Worm (Caenorhabditis elegans) whole organism, young adult: ENCODE measurements around the gene F42F12.11.

Experiments
- F52B5.7 ChIP-seq: sonication (generic microtip); optimal IDR thresholded peaks from 2 replicates; lab custom pipeline; 2016; ENCODE audit warnings: mild to moderate bottlenecking, missing genetic modification characterization, missing compliant biosample characterization
- F57C9.4 ChIP-seq: sonication (generic microtip); optimal IDR thresholded peaks from 2 replicates; lab custom pipeline; 2017; ENCODE audit warnings: mild to moderate bottlenecking, missing genetic modification characterization, missing compliant biosample characterization
- T07F8.4 ChIP-seq: sonication (generic microtip); optimal IDR thresholded peaks from 2 replicates; lab custom pipeline; 2016; ENCODE audit warnings: mild to moderate bottlenecking, missing genetic modification characterization, moderate library complexity, missing compliant biosample characterization
- atf-7 ChIP-seq: sonication (generic microtip); optimal IDR thresholded peaks from 2 replicates; lab custom pipeline; 2017; ENCODE audit warnings: mild to moderate bottlenecking, missing genetic modification characterization, missing compliant biosample characterization
- ccch-3 ChIP-seq: fragments of 200-800 bp; sonication (Bioruptor generic); optimal IDR thresholded peaks from 2 replicates; lab custom pipeline; 2018; ENCODE audit warnings: mild to moderate bottlenecking, missing genetic modification characterization, missing compliant biosample characterization
- ceh-40 ChIP-seq: fragments of 200-800 bp; sonication (Bioruptor generic); IDR thresholded peaks from 2 replicates; pipeline ENCODE4 v1.3.6; 2022; ENCODE audit warnings: missing genetic modification characterization, missing compliant biosample characterization
- ceh-58 ChIP-seq: fragments of 200-800 bp; sonication (Bioruptor generic); IDR thresholded peaks from 2 replicates; pipeline ENCODE4 v1.3.6; 2022; ENCODE audit warnings: missing genetic modification characterization, missing compliant biosample characterization
- ets-4 ChIP-seq: fragments of 200-800 bp; sonication (Bioruptor generic); optimal IDR thresholded peaks from 2 replicates; lab custom pipeline; 2018; ENCODE audit warnings: mild to moderate bottlenecking, missing genetic modification characterization, missing compliant biosample characterization
- fkh-3 ChIP-seq: sonication (generic microtip); optimal IDR thresholded peaks from 2 replicates; lab custom pipeline; 2016; ENCODE audit warnings: mild to moderate bottlenecking, missing genetic modification characterization, missing compliant biosample characterization
- hmg-1.2 ChIP-seq: fragments of 200-800 bp; sonication (Bioruptor generic); IDR thresholded peaks from 2 replicates; pipeline ENCODE4 v1.3.6; 2022; ENCODE audit warnings: missing genetic modification reagents, missing genetic modification characterization, missing compliant biosample characterization
- tbp1 ChIP-seq: fragments of 200-800 bp; sonication (Bioruptor generic); optimal IDR thresholded peaks from 2 replicates; lab custom pipeline; 2018; ENCODE audit warnings: mild to moderate bottlenecking, missing genetic modification characterization, missing compliant biosample characterization

DNA sequence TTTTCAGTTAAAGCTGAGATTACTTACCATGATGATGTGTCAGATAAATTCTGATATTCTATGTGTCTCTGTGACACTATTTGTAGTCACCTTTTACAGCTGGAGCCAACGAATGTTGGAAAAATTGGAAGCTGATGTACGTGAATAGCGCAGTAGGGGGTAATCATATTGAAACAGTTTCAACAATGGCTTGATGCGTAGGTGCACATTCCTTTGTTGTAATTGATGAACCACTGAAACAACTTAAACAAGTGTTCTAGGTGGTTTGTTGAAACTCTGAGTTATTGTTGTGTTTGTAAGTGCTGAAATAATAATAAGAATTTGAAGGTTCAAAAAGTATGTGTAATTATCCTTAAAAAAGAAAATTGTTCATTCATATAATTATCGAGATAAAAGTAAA, 9.8 kb downstream of the F42F12.11 start, which contains the start of gene nspc-12:
- no peak for TF ChIP-seq atf-7 (tag; lab: Kevin White, UChicago)
- TF ChIP-seq F52B5.7, result no peak
- TF ChIP-seq T07F8.4 (tag; lab: Kevin White, UChicago), result no peak
- no peak for TF ChIP-seq ceh-58
- no peak for TF ChIP-seq F57C9.4
- no peak for TF ChIP-seq ets-4 (GFP tag; lab: Kevin White, UChicago)
- TF ChIP-seq hmg-1.2 (GFP tag; lab: Robert Waterston, UW), result no peak
- TF ChIP-seq ceh-40 (GFP tag; lab: Robert Waterston, UW), result no peak
- no peak for TF ChIP-seq fkh-3
- TF ChIP-seq tbp1 (GFP tag; lab: Kevin White, UChicago), result no peak
- TF ChIP-seq ccch-3, result no peak
